Worm (Caenorhabditis elegans) whole organism, early embryonic: ENCODE data around the gene cogc-4.

Experiments used
- B0310.2 ChIP-seq: sonication (generic microtip); optimal IDR thresholded peaks from 2 replicates; lab custom pipeline; 2016; ENCODE audit warnings: mild to moderate bottlenecking, missing genetic modification characterization, missing compliant biosample characterization
- aly-1 ChIP-seq: sonication (generic microtip); optimal IDR thresholded peaks from 2 replicates; lab custom pipeline; 2016; ENCODE audit warnings: missing genetic modification characterization, missing compliant biosample characterization
- ama-1 ChIP-seq: fragments of 150-350 bp; optimal IDR thresholded peaks from 2 replicates; lab custom pipeline; 2014
- ceh-13 ChIP-seq: fragments of 200-800 bp; sonication (Bioruptor generic); optimal IDR thresholded peaks from 2 replicates; lab custom pipeline; 2018; ENCODE audit warnings: mild to moderate bottlenecking, missing genetic modification characterization, missing compliant biosample characterization
- ceh-36 ChIP-seq: sonication (generic microtip); optimal IDR thresholded peaks from 2 replicates; lab custom pipeline; 2016; ENCODE audit warnings: missing genetic modification characterization, inconsistent platforms, missing compliant biosample characterization
- flt-1 ChIP-seq: fragments of 200-800 bp; sonication (Bioruptor generic); IDR thresholded peaks from 2 replicates; pipeline ENCODE4 v1.3.6; 2022; ENCODE audit warnings: missing genetic modification characterization, missing compliant biosample characterization
- hmbx-1 ChIP-seq: sonication (generic microtip); optimal IDR thresholded peaks from 2 replicates; lab custom pipeline; 2016; ENCODE audit warnings: mild to moderate bottlenecking, missing genetic modification characterization, missing compliant biosample characterization
- hmg-4 ChIP-seq: fragments of 200-800 bp; sonication (Bioruptor generic); optimal IDR thresholded peaks from 2 replicates; lab custom pipeline; 2018; ENCODE audit warnings: mild to moderate bottlenecking, missing genetic modification characterization, missing compliant biosample characterization
- pes-1 ChIP-seq: fragments of 200-800 bp; sonication (Bioruptor generic); IDR thresholded peaks from 2 replicates; pipeline ENCODE4 v1.3.6; 2022; ENCODE audit warnings: missing genetic modification reagents, missing genetic modification characterization, missing compliant biosample characterization
- scrt-1 ChIP-seq: fragments of 200-800 bp; sonication (Bioruptor generic); IDR thresholded peaks from 2 replicates; pipeline ENCODE4 v1.3.6; 2022; ENCODE audit warnings: missing genetic modification characterization, missing compliant biosample characterization
- sea-1 ChIP-seq: fragments of 200-800 bp; sonication (Bioruptor generic); conservative IDR thresholded peaks from 2 replicates; pipeline ENCODE4 v1.3.6; 2022; ENCODE audit warnings: missing genetic modification characterization, missing compliant biosample characterization
- tbx-11 ChIP-seq: fragments of 200-800 bp; sonication (Bioruptor generic); IDR thresholded peaks from 2 replicates; pipeline ENCODE4 v1.3.6; 2022; ENCODE audit warnings: missing genetic modification characterization, missing compliant biosample characterization

DNA sequence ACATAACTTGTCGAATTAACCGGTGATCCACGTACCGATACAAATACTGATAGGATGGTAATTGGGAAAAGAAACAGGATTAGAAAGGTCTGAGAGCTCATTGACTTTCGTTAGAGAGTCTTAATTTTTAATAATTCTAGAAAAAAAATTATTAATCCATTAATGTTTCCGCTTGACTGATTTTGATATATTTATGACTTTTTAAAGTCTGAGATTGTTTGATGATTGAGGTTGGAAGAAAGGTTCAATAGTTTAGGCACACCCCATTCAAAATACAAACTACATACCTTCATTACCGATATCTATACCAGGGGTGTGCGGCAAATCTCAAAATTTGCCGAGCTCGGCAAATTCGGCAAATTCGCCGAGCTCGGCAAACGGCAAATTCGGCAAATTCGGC, 25.0 kb upstream of the cogc-4 start, which contains the start of gene F54D12.10:
- TF ChIP-seq B0310.2 (tag; lab: Kevin White, UChicago) (no peak), ceh-36 (tag; lab: Kevin White, UChicago) (no peak), pes-1 (GFP tag; lab: Robert Waterston, UW) (no peak), hmg-4 (GFP tag; lab: Kevin White, UChicago) (no peak), ama-1 (lab: Kevin White, UChicago) (no peak), flt-1 (no peak), hmbx-1 (no peak), sea-1 (GFP tag; lab: Robert Waterston, UW) (no peak), aly-1 (no peak), ceh-13 (GFP tag; lab: Kevin White, UChicago) (no peak), scrt-1 (no peak), tbx-11 (GFP tag; lab: Robert Waterston, UW) (no peak)
